Worm (Caenorhabditis elegans): ENCODE data around the gene F38B6.6.

- TF ChIP-seq tlp-1 (tag; optimal IDR thresholded peaks at IDR 0.05) (no peak), unc-62 (GFP tag; optimal IDR thresholded peaks at IDR 0.05) (no peak), mab-9 (GFP tag; IDR thresholded peaks at IDR 0.05) (no peak), ama-1 (optimal IDR thresholded peaks at IDR 0.05) (no peak), ceh-63 (GFP tag; optimal IDR thresholded peaks at IDR 0.05) (no peak), ztf-11 (tag; optimal IDR thresholded peaks at IDR 0.05) (no peak)
Measured at ce11 chrX:6655163-6655562, 34.7 kb downstream of the F38B6.6 start, which contains the start of gene nhr-173.

Data from whole organism, L1 larva.